Fruit fly (Drosophila melanogaster) whole organism, embryonic: ENCODE measurements around the gene Fer3.

Experiments used
- CG10565 ChIP-seq: fragments of 200-800 bp; sonication (Bioruptor generic); optimal IDR thresholded peaks from 3 replicates; lab custom pipeline; 2016; ENCODE audit warnings: missing biosample characterization, mild to moderate bottlenecking, missing genetic modification characterization
- CG10959 ChIP-seq: fragments of 200-800 bp; sonication (Bioruptor generic); IDR thresholded peaks from 2 replicates; pipeline ENCODE4 v1.3.6; 2022; ENCODE audit warnings: missing biosample characterization, missing genetic modification characterization
- CG12071 ChIP-seq: fragments of 200-800 bp; sonication (Bioruptor generic); optimal IDR thresholded peaks from 3 replicates; lab custom pipeline; 2018; ENCODE audit warnings: missing biosample characterization, mild to moderate bottlenecking, missing genetic modification characterization
- CG12299 ChIP-seq: fragments of 200-800 bp; sonication (Bioruptor generic); optimal IDR thresholded peaks from 2 replicates; lab custom pipeline; 2018; ENCODE audit warnings: missing biosample characterization, mild to moderate bottlenecking, missing genetic modification characterization
- CG13775 ChIP-seq: fragments of 200-800 bp; sonication (Bioruptor generic); optimal IDR thresholded peaks from 3 replicates; lab custom pipeline; 2017; ENCODE audit warnings: missing biosample characterization, mild to moderate bottlenecking, missing genetic modification characterization
- CG14050 ChIP-seq: fragments of 200-800 bp; sonication (Bioruptor generic); IDR thresholded peaks from 3 replicates; pipeline ENCODE4 v1.3.6; 2022; ENCODE audit warnings: missing biosample characterization, missing genetic modification characterization
- CG1529 ChIP-seq: fragments of 200-800 bp; sonication (Bioruptor generic); optimal IDR thresholded peaks from 3 replicates; lab custom pipeline; 2018; ENCODE audit warnings: missing biosample characterization, missing genetic modification characterization
- CG16779 ChIP-seq: fragments of 200-800 bp; sonication (Bioruptor generic); IDR thresholded peaks from 2 replicates; pipeline ENCODE4 v1.3.6; 2022; ENCODE audit warnings: missing biosample characterization, missing genetic modification characterization
- CG16813 ChIP-seq: fragments of 200-800 bp; sonication (Bioruptor generic); IDR thresholded peaks from 3 replicates; pipeline ENCODE4 v1.3.6; 2022; ENCODE audit warnings: missing biosample characterization, missing genetic modification characterization; ENCODE audit not compliant: partially characterized antibody
- CG2120 ChIP-seq: fragments of 200-800 bp; sonication (Bioruptor generic); optimal IDR thresholded peaks from 3 replicates; lab custom pipeline; 2016; ENCODE audit warnings: missing biosample characterization, missing genetic modification characterization
- CG3847 ChIP-seq: fragments of 200-800 bp; sonication (Bioruptor generic); IDR thresholded peaks from 2 replicates; pipeline ENCODE4 v1.3.6; 2022; ENCODE audit warnings: missing biosample characterization, missing genetic modification characterization
- CG3995 ChIP-seq: fragments of 200-800 bp; sonication (Bioruptor generic); optimal IDR thresholded peaks from 3 replicates; lab custom pipeline; 2016; ENCODE audit warnings: missing biosample characterization, missing genetic modification characterization
- CG7786 ChIP-seq: fragments of 200-800 bp; sonication (Bioruptor generic); optimal IDR thresholded peaks from 2 replicates; lab custom pipeline; 2016; ENCODE audit warnings: missing biosample characterization, missing genetic modification characterization
- CG7963 ChIP-seq: fragments of 200-800 bp; sonication (Bioruptor generic); IDR thresholded peaks from 3 replicates; pipeline ENCODE4 v1.3.6; 2022; ENCODE audit warnings: missing biosample characterization, missing genetic modification characterization; ENCODE audit not compliant: partially characterized antibody
- CG9876 ChIP-seq: fragments of 200-800 bp; sonication (Bioruptor generic); optimal IDR thresholded peaks from 2 replicates; lab custom pipeline; 2016; ENCODE audit warnings: missing biosample characterization, missing genetic modification characterization
- CoRest ChIP-seq: fragments of 200-800 bp; sonication (Bioruptor generic); optimal IDR thresholded peaks from 3 replicates; lab custom pipeline; 2018; ENCODE audit warnings: missing biosample characterization, mild to moderate bottlenecking, missing genetic modification characterization, moderate library complexity
- Dp ChIP-seq: fragments of 200-800 bp; sonication (Bioruptor generic); optimal IDR thresholded peaks from 2 replicates; lab custom pipeline; 2018; ENCODE audit warnings: missing biosample characterization, mild to moderate bottlenecking, missing genetic modification characterization, moderate library complexity
- HLH4C ChIP-seq: fragments of 200-800 bp; sonication (Bioruptor generic); IDR thresholded peaks from 3 replicates; pipeline ENCODE4 v1.3.6; 2022; ENCODE audit warnings: missing biosample characterization, missing genetic modification characterization; ENCODE audit not compliant: partially characterized antibody
- Hmr ChIP-seq: fragments of 200-800 bp; sonication (Bioruptor generic); optimal IDR thresholded peaks from 3 replicates; lab custom pipeline; 2017; ENCODE audit warnings: mild to moderate bottlenecking, missing biosample characterization, missing genetic modification reagents, missing genetic modification characterization
- Mad ChIP-seq: fragments of 200-800 bp; sonication (Bioruptor generic); optimal IDR thresholded peaks from 2 replicates; lab custom pipeline; 2016; ENCODE audit warnings: missing biosample characterization, missing genetic modification characterization
- Meics ChIP-seq: fragments of 200-800 bp; sonication (Bioruptor generic); optimal IDR thresholded peaks from 2 replicates; lab custom pipeline; 2017; ENCODE audit warnings: missing biosample characterization, mild to moderate bottlenecking, missing genetic modification characterization
- NFAT ChIP-seq: fragments of 200-800 bp; sonication (Bioruptor generic); IDR thresholded peaks from 2 replicates; pipeline ENCODE4 v1.3.6; 2022; ENCODE audit warnings: missing biosample characterization, missing genetic modification characterization
- NK7.1 ChIP-seq: fragments of 200-800 bp; sonication (Bioruptor generic); optimal IDR thresholded peaks from 3 replicates; lab custom pipeline; 2016; ENCODE audit warnings: missing biosample characterization, missing genetic modification characterization
- Neu2 ChIP-seq: fragments of 200-800 bp; sonication (Bioruptor generic); optimal IDR thresholded peaks from 3 replicates; lab custom pipeline; 2016; ENCODE audit warnings: missing biosample characterization, missing genetic modification characterization, borderline replicate concordance
- Xbp1 ChIP-seq: fragments of 200-800 bp; sonication (Bioruptor generic); optimal IDR thresholded peaks from 3 replicates; lab custom pipeline; 2016; ENCODE audit warnings: missing biosample characterization, mild to moderate bottlenecking, missing genetic modification characterization
- aop ChIP-seq: fragments of 200-800 bp; sonication (Bioruptor generic); IDR thresholded peaks from 2 replicates; pipeline ENCODE4 v1.3.6; 2022; ENCODE audit warnings: missing biosample characterization, missing genetic modification characterization
- ap ChIP-seq: fragments of 200-800 bp; sonication (Bioruptor generic); IDR thresholded peaks from 2 replicates; pipeline ENCODE4 v1.3.6; 2022; ENCODE audit warnings: missing biosample characterization, missing genetic modification characterization
- ash1 ChIP-seq: fragments of 200-800 bp; sonication (Bioruptor generic); optimal IDR thresholded peaks from 2 replicates; lab custom pipeline; 2018; ENCODE audit warnings: missing biosample characterization, mild to moderate bottlenecking, missing genetic modification characterization
- bab2 ChIP-seq: fragments of 200-800 bp; sonication (Bioruptor generic); optimal IDR thresholded peaks from 2 replicates; lab custom pipeline; 2016; ENCODE audit warnings: missing biosample characterization, missing genetic modification characterization
- bbx ChIP-seq: fragments of 200-800 bp; sonication (Bioruptor generic); IDR thresholded peaks from 2 replicates; pipeline ENCODE4 v1.3.6; 2022; ENCODE audit warnings: missing biosample characterization, missing genetic modification characterization; ENCODE audit not compliant: partially characterized antibody
- cg ChIP-seq: fragments of 200-800 bp; sonication (Bioruptor generic); optimal IDR thresholded peaks from 3 replicates; lab custom pipeline; 2019; ENCODE audit warnings: missing biosample characterization, mild to moderate bottlenecking, missing genetic modification characterization, moderate library complexity
- chinmo ChIP-seq: fragments of 200-800 bp; sonication (Bioruptor generic); IDR thresholded peaks from 4 replicates; pipeline ENCODE4 v1.3.6; 2022; ENCODE audit warnings: missing biosample characterization, missing genetic modification characterization; ENCODE audit not compliant: partially characterized antibody
- emc ChIP-seq: fragments of 200-800 bp; sonication (Bioruptor generic); optimal IDR thresholded peaks from 2 replicates; lab custom pipeline; 2016; ENCODE audit warnings: missing biosample characterization, missing genetic modification characterization
- eve ChIP-seq, 2 experiments: fragments of >200 bp; optimal IDR thresholded peaks; 2 replicates each; lab custom pipeline; 2017; ENCODE audit warnings: missing biosample characterization in 2 of 2, missing genetic modification characterization in 2 of 2
- fru ChIP-seq: fragments of >200 bp; optimal IDR thresholded peaks from 2 replicates; lab custom pipeline; 2017
- ind ChIP-seq: fragments of 200-800 bp; sonication (Bioruptor generic); optimal IDR thresholded peaks from 3 replicates; lab custom pipeline; 2016; ENCODE audit warnings: missing biosample characterization, missing genetic modification characterization
- kah ChIP-seq: fragments of 200-800 bp; sonication (Bioruptor generic); optimal IDR thresholded peaks from 2 replicates; lab custom pipeline; 2018; ENCODE audit warnings: missing biosample characterization, mild to moderate bottlenecking, missing genetic modification characterization
- knrl ChIP-seq: fragments of 200-800 bp; sonication (Bioruptor generic); IDR thresholded peaks from 3 replicates; pipeline ENCODE4 v1.3.6; 2022; ENCODE audit warnings: missing biosample characterization, missing genetic modification characterization; ENCODE audit not compliant: partially characterized antibody
- lbe ChIP-seq: fragments of 200-800 bp; sonication (Bioruptor generic); optimal IDR thresholded peaks from 2 replicates; lab custom pipeline; 2016; ENCODE audit warnings: missing biosample characterization, mild to moderate bottlenecking, missing genetic modification characterization
- mld ChIP-seq: fragments of 200-800 bp; sonication (Bioruptor generic); IDR thresholded peaks from 3 replicates; pipeline ENCODE4 v1.3.6; 2022; ENCODE audit warnings: missing biosample characterization, missing genetic modification characterization; ENCODE audit not compliant: partially characterized antibody
- otp ChIP-seq: fragments of 200-800 bp; sonication (Bioruptor generic); IDR thresholded peaks from 3 replicates; pipeline ENCODE4, ENCODE4 v1.3.6; 2022; ENCODE audit warnings: missing biosample characterization, missing genetic modification characterization
- pros ChIP-seq: fragments of 200-800 bp; sonication (Bioruptor generic); optimal IDR thresholded peaks from 3 replicates; lab custom pipeline; 2019; ENCODE audit warnings: missing biosample characterization, mild to moderate bottlenecking, missing genetic modification characterization, moderate library complexity
- psq ChIP-seq: fragments of 200-800 bp; sonication (Bioruptor generic); optimal IDR thresholded peaks from 2 replicates; lab custom pipeline; 2017; ENCODE audit warnings: missing biosample characterization, missing genetic modification characterization
- schlank ChIP-seq: fragments of 200-800 bp; sonication (Bioruptor generic); optimal IDR thresholded peaks from 2 replicates; lab custom pipeline; 2018; ENCODE audit warnings: missing biosample characterization, mild to moderate bottlenecking, missing genetic modification characterization
- slou ChIP-seq: fragments of 200-800 bp; sonication (Bioruptor generic); optimal IDR thresholded peaks from 3 replicates; lab custom pipeline; 2016; ENCODE audit warnings: missing biosample characterization, missing genetic modification characterization
- so ChIP-seq: fragments of 200-800 bp; sonication (Bioruptor generic); IDR thresholded peaks from 3 replicates; pipeline ENCODE4 v1.3.6; 2022; ENCODE audit warnings: missing biosample characterization, missing genetic modification characterization
- ssp ChIP-seq: fragments of 200-800 bp; sonication (Bioruptor generic); IDR thresholded peaks from 2 replicates; pipeline ENCODE4 v1.3.6; 2022; ENCODE audit warnings: missing biosample characterization, missing genetic modification characterization
- tll ChIP-seq, 2 experiments: fragments of 200-800 bp in 1 of 2; fragments of >200 bp in 1 of 2; sonication (Bioruptor generic) in 1 of 2; optimal IDR thresholded peaks; 2 replicates each; lab custom pipeline; 2017 to 2019; ENCODE audit warnings: missing biosample characterization in 2 of 2, missing genetic modification characterization in 2 of 2, mild to moderate bottlenecking in 1 of 2, moderate library complexity in 1 of 2
- tup ChIP-seq: fragments of 200-800 bp; sonication (Bioruptor generic); optimal IDR thresholded peaks from 2 replicates; lab custom pipeline; 2016; ENCODE audit warnings: missing biosample characterization, mild to moderate bottlenecking, missing genetic modification characterization, moderate library complexity
- unc-4 ChIP-seq: fragments of 200-800 bp; sonication (Bioruptor generic); IDR thresholded peaks from 2 replicates; pipeline ENCODE4 v1.3.6; 2022; ENCODE audit warnings: missing biosample characterization, missing genetic modification characterization; ENCODE audit not compliant: partially characterized antibody
- vvl ChIP-seq: fragments of 200-800 bp; sonication (Bioruptor generic); IDR thresholded peaks from 2 replicates; pipeline ENCODE4 v1.3.6; 2022; ENCODE audit warnings: missing biosample characterization, missing genetic modification characterization

Gene Fer3

dm6 chr3R:11678016-11678415 is 16.1 kb downstream of the Fer3 start, which contains the start of gene CG18476 (continued):
- TF ChIP-seq CG7963 (GFP tag; lab: Robert Waterston, UW) (no peak), tup (peak; percentile 24), knrl (GFP tag; lab: Robert Waterston, UW) (no peak), CoRest (tag; lab: Kevin White, UChicago) (peak; percentile 96), psq (GFP tag; lab: Kevin White, UChicago) (peak; percentile 51), so (peak; percentile 83; the same call in 2 of the 3 replicates), pros (GFP tag; lab: Kevin White, UChicago) (no peak), CG12071 (GFP tag; lab: Kevin White, UChicago) (peak; percentile 39), ap (peak; percentile 83), NK7.1 (GFP tag; lab: Kevin White, UChicago) (peak; percentile 48), fru (lab: Kevin White, UChicago) (no peak), mld (GFP tag; lab: Robert Waterston, UW) (no peak), CG14050 (peak; percentile 86), slou (peak; percentile 55), bbx (GFP tag; lab: Robert Waterston, UW) (no peak), NFAT (GFP tag; lab: Robert Waterston, UW) (peak; percentile 90), Meics (GFP tag; lab: Kevin White, UChicago) (peak; percentile 90), vvl (GFP tag; lab: Robert Waterston, UW) (peak; percentile 96), Mad (GFP tag; lab: Kevin White, UChicago) (peak; percentile 64), kah (GFP tag; lab: Kevin White, UChicago) (peak; percentile 72), CG10565 (GFP tag; lab: Kevin White, UChicago) (peak; percentile 28), unc-4 (GFP tag; lab: Robert Waterston, UW) (no peak), ash1 (GFP tag; lab: Kevin White, UChicago) (no peak), aop (GFP tag; lab: Robert Waterston, UW) (no peak), CG13775 (GFP tag; lab: Kevin White, UChicago) (peak; percentile 88), CG1529 (peak; percentile 75), Xbp1 (GFP tag; lab: Kevin White, UChicago) (peak; percentile 93), ssp (peak; percentile 80), bab2 (GFP tag; lab: Kevin White, UChicago) (peak; percentile 76), CG2120 (peak; percentile 92), eve (GFP tag; optimal IDR thresholded peaks at IDR 0.05; lab: Kevin White, UChicago) (no peak), CG10959 (peak; percentile 75), otp (GFP tag; lab: Robert Waterston, UW) (peak; percentile 75; the same call in 2 of the 3 replicates), Neu2 (GFP tag; lab: Kevin White, UChicago) (no peak), HLH4C (GFP tag; lab: Robert Waterston, UW) (no peak), tll (GFP tag; optimal IDR thresholded peaks at IDR 0.05; lab: Kevin White, UChicago) (no peak), CG12299 (tag; lab: Kevin White, UChicago) (peak; percentile 89), lbe (peak; percentile 79), ind (GFP tag; lab: Kevin White, UChicago) (peak; percentile 91), CG16779 (peak; percentile 87), Hmr (peak; percentile 91), emc (GFP tag; lab: Kevin White, UChicago) (peak; percentile 42), CG7786 (peak; percentile 61), schlank (tag; lab: Kevin White, UChicago) (peak; percentile 60), CG3847 (GFP tag; lab: Robert Waterston, UW) (peak; percentile 91), CG16813 (GFP tag; lab: Robert Waterston, UW) (no peak), CG9876 (GFP tag; lab: Kevin White, UChicago) (no peak), Dp (GFP tag; lab: Kevin White, UChicago) (peak; percentile 33), chinmo (GFP tag; lab: Robert Waterston, UW) (no peak), CG3995 (GFP tag; lab: Kevin White, UChicago) (peak; percentile 98), cg (GFP tag; lab: Kevin White, UChicago) (no peak)
